Fruit fly (Drosophila melanogaster): ENCODE measurements around the gene Spn88Eb.
A peak's percentile ranks its signal among the peaks of the same experiment; 100 is the strongest.

DNA sequence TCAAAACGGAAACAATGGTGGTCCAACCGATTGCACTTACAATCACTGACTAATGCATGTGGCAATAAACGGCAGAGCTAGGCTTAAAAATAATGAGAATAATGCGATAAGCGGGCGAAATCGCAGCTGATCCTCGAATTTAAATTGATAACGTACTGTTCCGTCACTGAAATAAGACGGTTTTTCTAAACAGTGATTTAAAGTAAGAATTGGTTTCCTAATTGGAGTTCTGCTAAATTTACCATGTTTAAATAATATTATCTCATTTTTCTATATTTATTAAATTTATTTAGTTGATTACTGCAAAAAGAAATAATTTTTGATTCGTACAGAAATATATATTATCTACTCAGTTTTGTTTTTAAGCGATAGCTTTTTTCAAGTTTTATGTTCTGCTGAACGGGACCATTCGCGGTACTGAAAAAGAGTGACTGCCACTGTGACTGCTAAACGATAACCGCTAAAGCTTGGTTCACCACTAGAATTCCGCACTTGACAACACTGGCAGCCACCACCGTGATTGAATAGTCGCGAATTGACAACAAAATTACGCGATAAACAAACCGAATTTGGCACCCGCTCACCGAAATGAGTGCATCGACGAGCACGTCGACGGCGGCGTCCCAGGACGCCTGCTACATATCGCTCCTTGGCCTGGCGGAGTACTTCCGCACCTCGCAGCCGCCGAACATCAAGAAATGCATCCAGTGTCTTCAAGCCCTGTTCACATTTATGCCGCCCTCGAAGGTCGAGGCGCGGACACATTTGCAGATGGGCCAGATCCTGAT is at the start of gene Spn88Eb, which contains the start of gene Mau2:
- TF ChIP-seq CG14655 (GFP tag; optimal IDR thresholded peaks at IDR 0.05) (no peak), CG12605 (GFP tag; IDR thresholded peaks at IDR 0.05) (no peak; the same call in 1 of the 2 replicates), CG4496 (GFP tag; IDR thresholded peaks at IDR 0.05) (peak; percentile 71), CG34367 (tag; optimal IDR thresholded peaks at IDR 0.05) (no peak), rn (GFP tag; IDR thresholded peaks at IDR 0.05) (peak; percentile 32; the same call in 1 of the 2 replicates), CG17806 (tag; optimal IDR thresholded peaks at IDR 0.05) (no peak), EcR (GFP tag; optimal IDR thresholded peaks at IDR 0.05) (no peak), CG13204 (GFP tag; optimal IDR thresholded peaks at IDR 0.05) (no peak), gl (tag; optimal IDR thresholded peaks at IDR 0.05) (no peak), CG9948 (tag; optimal IDR thresholded peaks at IDR 0.05) (no peak), CG10348 (GFP tag; IDR thresholded peaks at IDR 0.05) (no peak), Pif1A (GFP tag; optimal IDR thresholded peaks at IDR 0.05) (no peak), fd96Ca (GFP tag; IDR thresholded peaks at IDR 0.05) (peak; percentile 68; the same call in 2 of the 3 replicates)

Data from whole organism, pupa.